Fruit fly (Drosophila melanogaster) whole organism, wandering third instar larva: Measurements from ENCODE around the gene CG8630.

Source experiments
- Myc ChIP-seq: fragments of >200 bp; optimal IDR thresholded peaks from 2 replicates; lab custom pipeline; 2017
- OdsH ChIP-seq: fragments of 200-800 bp; sonication (Bioruptor generic); optimal IDR thresholded peaks from 2 replicates; lab custom pipeline; 2016; ENCODE audit warnings: missing biosample characterization, mild to moderate bottlenecking, missing genetic modification characterization
- br ChIP-seq: fragments of 200-800 bp; sonication (Bioruptor generic); optimal IDR thresholded peaks from 2 replicates; lab custom pipeline; 2016; ENCODE audit warnings: missing biosample characterization, missing genetic modification characterization
- dl ChIP-seq, 2 experiments: fragments of 175-275, 200-275 bp in 1 of 2; fragments of 200-275 bp in 1 of 2; sonication (Bioruptor generic); optimal IDR thresholded peaks; lab custom pipeline; 2018; ENCODE audit warnings: mild to moderate bottlenecking in 2 of 2, missing biosample characterization in 2 of 2, missing genetic modification characterization in 2 of 2, moderate library complexity in 2 of 2; ENCODE audit not compliant: partially characterized antibody in 2 of 2, insufficient read depth in 1 of 2
- h ChIP-seq: fragments of 200-800 bp; sonication (Bioruptor generic); optimal IDR thresholded peaks from 3 replicates; lab custom pipeline; 2016; ENCODE audit warnings: missing biosample characterization, mild to moderate bottlenecking, missing genetic modification characterization

DNA sequence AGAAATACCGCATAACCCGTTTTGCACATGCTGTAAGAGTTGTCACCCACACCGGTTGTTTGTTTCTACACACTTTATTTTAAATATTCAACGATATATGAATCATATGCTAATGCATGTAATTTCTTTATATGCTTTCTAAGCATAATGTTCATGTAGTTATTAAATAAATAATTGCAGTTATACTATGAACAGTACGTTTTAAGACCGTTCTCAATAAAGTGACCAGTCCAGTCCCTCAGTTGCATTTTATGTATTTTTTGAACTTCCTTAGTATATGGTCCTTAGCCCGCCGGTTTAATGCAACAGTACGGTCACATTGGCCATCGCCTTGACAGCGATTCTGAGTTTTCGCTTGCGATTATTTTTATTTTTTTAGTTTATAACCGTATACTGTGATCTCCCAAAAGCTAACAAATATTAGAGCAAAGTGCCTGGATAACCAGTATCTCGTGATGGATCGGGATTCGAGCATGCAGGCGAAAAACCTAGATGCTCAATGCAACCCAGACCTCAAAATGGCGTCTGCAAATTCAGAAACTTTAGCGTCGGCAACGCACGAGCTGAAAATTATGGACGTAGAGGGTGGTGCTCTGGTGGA is 15.4 kb upstream of the CG8630 start, which contains the start of gene Ravus:
- TF ChIP-seq OdsH (GFP tag; lab: Kevin White, UChicago) (peak; percentile 50), h (GFP tag; lab: Kevin White, UChicago) (no peak), br (GFP tag; lab: Kevin White, UChicago) (peak; percentile 41), dl (GFP tag; optimal IDR thresholded peaks at IDR 0.05; lab: Kevin White, UChicago; ENCODE audit: insufficient read depth in 1 of 2, partially characterized antibody in 2 of 2) (no peak), Myc (peak; percentile 42)
